Worm (Caenorhabditis elegans) whole organism, young adult: ENCODE results near the gene eelo-1.

Experiments used
- B0261.1 ChIP-seq: sonication (generic microtip); optimal IDR thresholded peaks from 2 replicates; lab custom pipeline; 2016; ENCODE audit warnings: mild to moderate bottlenecking, missing genetic modification characterization, moderate library complexity, missing compliant biosample characterization
- B0336.3 ChIP-seq: fragments of 200-800 bp; sonication (Bioruptor generic); IDR thresholded peaks from 2 replicates; pipeline ENCODE4 v1.3.6; 2022; ENCODE audit warnings: missing genetic modification characterization, missing compliant biosample characterization
- F10E7.11 ChIP-seq: sonication (generic microtip); optimal IDR thresholded peaks from 2 replicates; lab custom pipeline; 2017; ENCODE audit warnings: mild to moderate bottlenecking, missing genetic modification characterization, moderate library complexity, missing compliant biosample characterization
- F22D6.2 ChIP-seq: sonication (generic microtip); optimal IDR thresholded peaks from 2 replicates; lab custom pipeline; 2016; ENCODE audit warnings: mild to moderate bottlenecking, missing genetic modification characterization, missing compliant biosample characterization
- F39B2.1 ChIP-seq: fragments of 200-800 bp; sonication (Bioruptor generic); IDR thresholded peaks from 2 replicates; pipeline ENCODE4 v1.3.6; 2022; ENCODE audit warnings: missing genetic modification reagents, missing genetic modification characterization, missing compliant biosample characterization
- Y95B8A.8 ChIP-seq: fragments of 200-800 bp; sonication (Bioruptor generic); IDR thresholded peaks from 2 replicates; pipeline ENCODE4 v1.3.6; 2022; ENCODE audit warnings: missing genetic modification reagents, missing genetic modification characterization, missing compliant biosample characterization
- atf-7 ChIP-seq: sonication (generic microtip); optimal IDR thresholded peaks from 2 replicates; lab custom pipeline; 2017; ENCODE audit warnings: mild to moderate bottlenecking, missing genetic modification characterization, missing compliant biosample characterization
- ceh-100 ChIP-seq: fragments of 200-800 bp; sonication (Bioruptor generic); IDR thresholded peaks from 2 replicates; pipeline ENCODE4 v1.3.6; 2022; ENCODE audit warnings: missing genetic modification reagents, missing genetic modification characterization, missing compliant biosample characterization
- ceh-40 ChIP-seq: fragments of 200-800 bp; sonication (Bioruptor generic); IDR thresholded peaks from 2 replicates; pipeline ENCODE4 v1.3.6; 2022; ENCODE audit warnings: missing genetic modification characterization, missing compliant biosample characterization
- chd-7 ChIP-seq: sonication (generic microtip); optimal IDR thresholded peaks from 2 replicates; lab custom pipeline; 2016; ENCODE audit warnings: mild to moderate bottlenecking, missing genetic modification characterization, moderate library complexity, missing compliant biosample characterization
- dox-1 ChIP-seq: fragments of 200-800 bp; sonication (Bioruptor generic); IDR thresholded peaks from 2 replicates; pipeline ENCODE4 v1.3.6; 2022; ENCODE audit warnings: missing genetic modification reagents, missing genetic modification characterization, missing compliant biosample characterization
- egl-18 ChIP-seq: fragments of 200-800 bp; sonication (Bioruptor generic); IDR thresholded peaks from 2 replicates; pipeline ENCODE4 v1.3.6; 2022; ENCODE audit warnings: missing genetic modification reagents, missing genetic modification characterization, missing compliant biosample characterization
- ekl-4 ChIP-seq: fragments of 200-800 bp; sonication (Bioruptor generic); IDR thresholded peaks from 2 replicates; pipeline ENCODE4 v1.3.6; 2022; ENCODE audit warnings: missing genetic modification reagents, missing genetic modification characterization, missing compliant biosample characterization
- fkh-3 ChIP-seq: sonication (generic microtip); optimal IDR thresholded peaks from 2 replicates; lab custom pipeline; 2016; ENCODE audit warnings: mild to moderate bottlenecking, missing genetic modification characterization, missing compliant biosample characterization
- gei-17 ChIP-seq: fragments of 200-800 bp; sonication (Bioruptor generic); optimal IDR thresholded peaks from 2 replicates; lab custom pipeline; 2018; ENCODE audit warnings: mild to moderate bottlenecking, missing genetic modification characterization, missing compliant biosample characterization
- him-1 ChIP-seq: sonication (generic microtip); optimal IDR thresholded peaks from 2 replicates; lab custom pipeline; 2016; ENCODE audit warnings: missing genotype, missing genetic modification reagents, missing genetic modification characterization, missing compliant biosample characterization
- hlh-26 ChIP-seq: fragments of 200-800 bp; sonication (Bioruptor generic); conservative IDR thresholded peaks from 2 replicates; pipeline ENCODE4 v1.3.6; 2022; ENCODE audit warnings: missing genetic modification reagents, missing genetic modification characterization, missing compliant biosample characterization
- hmg-20 ChIP-seq: fragments of 200-800 bp; sonication (Bioruptor generic); IDR thresholded peaks from 2 replicates; pipeline ENCODE4 v1.3.6; 2022; ENCODE audit warnings: missing genetic modification reagents, missing genetic modification characterization, missing compliant biosample characterization
- hrde-1 ChIP-seq: sonication (generic microtip); optimal IDR thresholded peaks from 2 replicates; lab custom pipeline; 2016; ENCODE audit warnings: missing genetic modification characterization, mild to moderate bottlenecking, missing compliant biosample characterization, moderate library complexity, missing genotype, missing genetic modification reagents, borderline replicate concordance
- hsf-1 ChIP-seq: fragments of 200-800 bp; sonication (Bioruptor generic); IDR thresholded peaks from 2 replicates; pipeline ENCODE4 v1.3.6; 2022; ENCODE audit warnings: missing genetic modification reagents, missing genetic modification characterization, missing compliant biosample characterization
- lag-1 ChIP-seq: fragments of 200-800 bp; sonication (Bioruptor generic); IDR thresholded peaks from 2 replicates; pipeline ENCODE4 v1.3.6; 2022; ENCODE audit warnings: missing genetic modification reagents, missing genetic modification characterization, missing compliant biosample characterization
- let-526 ChIP-seq: fragments of 200-800 bp; sonication (Bioruptor generic); IDR thresholded peaks from 2 replicates; pipeline ENCODE4 v1.3.6; 2022; ENCODE audit warnings: missing genetic modification reagents, missing genetic modification characterization, missing compliant biosample characterization
- lin-26 ChIP-seq: fragments of 200-800 bp; sonication (Bioruptor generic); IDR thresholded peaks from 2 replicates; pipeline ENCODE4 v1.3.6; 2022; ENCODE audit warnings: missing genetic modification reagents, missing genetic modification characterization, missing compliant biosample characterization
- lin-35 ChIP-seq, 3 experiments: fragments of 150-350 bp in 2 of 3; sonication (generic microtip) in 1 of 3; optimal IDR thresholded peaks; 2 replicates each; lab custom pipeline; 2014 to 2018; ENCODE audit warnings: missing biosample characterization in 3 of 3, missing genetic modification characterization in 3 of 3, missing genetic modification reagents in 3 of 3
- lin-40 ChIP-seq: sonication (generic microtip); optimal IDR thresholded peaks from 2 replicates; lab custom pipeline; 2016; ENCODE audit warnings: missing genetic modification characterization, mild to moderate bottlenecking, missing compliant biosample characterization, missing genotype, missing genetic modification reagents
- lin-54 ChIP-seq: fragments of 200-800 bp; sonication (Bioruptor generic); optimal IDR thresholded peaks from 2 replicates; lab custom pipeline; 2018; ENCODE audit warnings: mild to moderate bottlenecking, missing genetic modification characterization, missing compliant biosample characterization
- lir-1 ChIP-seq: fragments of 200-800 bp; sonication (Bioruptor generic); conservative IDR thresholded peaks from 2 replicates; pipeline ENCODE4 v1.3.6; 2022; ENCODE audit warnings: missing genetic modification reagents, missing genetic modification characterization, missing compliant biosample characterization
- madf-8 ChIP-seq: fragments of 200-800 bp; sonication (Bioruptor generic); conservative IDR thresholded peaks from 2 replicates; pipeline ENCODE4 v1.3.6; 2022; ENCODE audit warnings: missing genetic modification reagents, missing genetic modification characterization, missing compliant biosample characterization
- mcd-1 ChIP-seq: fragments of 200-800 bp; sonication (Bioruptor generic); IDR thresholded peaks from 2 replicates; pipeline ENCODE4 v1.3.6; 2022; ENCODE audit warnings: missing genetic modification reagents, missing genetic modification characterization, missing compliant biosample characterization
- mxl-1 ChIP-seq: sonication (generic microtip); optimal IDR thresholded peaks from 2 replicates; lab custom pipeline; 2016; ENCODE audit warnings: missing genetic modification characterization, missing compliant biosample characterization
- nfya-1 ChIP-seq: sonication (generic microtip); optimal IDR thresholded peaks from 2 replicates; lab custom pipeline; 2017; ENCODE audit warnings: antibody characterized with exemption, missing compliant biosample characterization, missing genetic modification characterization, borderline replicate concordance; ENCODE audit not compliant: insufficient read depth
- nhr-120 ChIP-seq: fragments of 200-800 bp; sonication (Bioruptor generic); IDR thresholded peaks from 2 replicates; pipeline ENCODE4 v1.3.6; 2022; ENCODE audit warnings: missing genetic modification characterization, missing compliant biosample characterization
- nhr-179 ChIP-seq: sonication (generic microtip); optimal IDR thresholded peaks from 2 replicates; lab custom pipeline; 2016; ENCODE audit warnings: mild to moderate bottlenecking, missing genetic modification characterization, missing compliant biosample characterization
- nhr-27 ChIP-seq: fragments of 200-800 bp; sonication (Bioruptor generic); optimal IDR thresholded peaks from 2 replicates; lab custom pipeline; 2018; ENCODE audit warnings: mild to moderate bottlenecking, missing genetic modification characterization, moderate library complexity, missing compliant biosample characterization
- nhr-90 ChIP-seq: sonication (generic microtip); optimal IDR thresholded peaks from 2 replicates; lab custom pipeline; 2016; ENCODE audit warnings: missing genotype, mild to moderate bottlenecking, missing genetic modification characterization, missing compliant biosample characterization
- snpc-1.3 ChIP-seq: sonication (generic microtip); optimal IDR thresholded peaks from 2 replicates; lab custom pipeline; 2017; ENCODE audit warnings: missing genetic modification characterization, mild to moderate bottlenecking, missing compliant biosample characterization, antibody characterized with exemption, moderate library complexity, missing genotype, missing genetic modification reagents; ENCODE audit not compliant: insufficient read depth
- tbp1 ChIP-seq: fragments of 200-800 bp; sonication (Bioruptor generic); optimal IDR thresholded peaks from 2 replicates; lab custom pipeline; 2018; ENCODE audit warnings: mild to moderate bottlenecking, missing genetic modification characterization, missing compliant biosample characterization
- tbx-9 ChIP-seq: sonication (generic microtip); optimal IDR thresholded peaks from 2 replicates; lab custom pipeline; 2016; ENCODE audit warnings: borderline replicate concordance, missing genetic modification characterization, inconsistent platforms, missing compliant biosample characterization
- tlf-1 ChIP-seq: fragments of 200-800 bp; sonication (Bioruptor generic); optimal IDR thresholded peaks from 2 replicates; lab custom pipeline; 2018; ENCODE audit warnings: mild to moderate bottlenecking, missing genetic modification characterization, missing compliant biosample characterization
- xnd-1 ChIP-seq: sonication (generic microtip); optimal IDR thresholded peaks from 2 replicates; lab custom pipeline; 2016; ENCODE audit warnings: missing genotype, missing genetic modification reagents, missing genetic modification characterization, missing compliant biosample characterization
- zim-3 ChIP-seq: sonication (generic microtip); optimal IDR thresholded peaks from 2 replicates; lab custom pipeline; 2017; ENCODE audit warnings: mild to moderate bottlenecking, missing genetic modification characterization, moderate library complexity, missing compliant biosample characterization
- ztf-22 ChIP-seq: fragments of 200-800 bp; sonication (Bioruptor generic); optimal IDR thresholded peaks from 2 replicates; lab custom pipeline; 2018; ENCODE audit warnings: mild to moderate bottlenecking, missing genetic modification characterization, moderate library complexity, missing compliant biosample characterization
- ztf-25 ChIP-seq: fragments of 200-800 bp; sonication (Bioruptor generic); IDR thresholded peaks from 2 replicates; pipeline ENCODE4 v1.3.6; 2022; ENCODE audit warnings: missing genetic modification reagents, missing genetic modification characterization, missing compliant biosample characterization
- ztf-26 ChIP-seq: sonication (generic microtip); optimal IDR thresholded peaks from 2 replicates; lab custom pipeline; 2017; ENCODE audit warnings: missing genetic modification characterization, missing compliant biosample characterization
- ztf-28 ChIP-seq: fragments of 200-800 bp; sonication (Bioruptor generic); IDR thresholded peaks from 2 replicates; pipeline ENCODE4 v1.3.6; 2022; ENCODE audit warnings: missing genetic modification reagents, missing genetic modification characterization, missing compliant biosample characterization
- ztf-3 ChIP-seq: fragments of 200-800 bp; sonication (Bioruptor generic); optimal IDR thresholded peaks from 2 replicates; lab custom pipeline; 2018; ENCODE audit warnings: mild to moderate bottlenecking, missing genetic modification characterization, missing compliant biosample characterization
- ztf-6 ChIP-seq: fragments of 200-800 bp; sonication (Bioruptor generic); IDR thresholded peaks from 2 replicates; pipeline ENCODE4 v1.3.6; 2022; ENCODE audit warnings: missing genetic modification reagents, missing genetic modification characterization, missing compliant biosample characterization

eelo-1 gene

DNA sequence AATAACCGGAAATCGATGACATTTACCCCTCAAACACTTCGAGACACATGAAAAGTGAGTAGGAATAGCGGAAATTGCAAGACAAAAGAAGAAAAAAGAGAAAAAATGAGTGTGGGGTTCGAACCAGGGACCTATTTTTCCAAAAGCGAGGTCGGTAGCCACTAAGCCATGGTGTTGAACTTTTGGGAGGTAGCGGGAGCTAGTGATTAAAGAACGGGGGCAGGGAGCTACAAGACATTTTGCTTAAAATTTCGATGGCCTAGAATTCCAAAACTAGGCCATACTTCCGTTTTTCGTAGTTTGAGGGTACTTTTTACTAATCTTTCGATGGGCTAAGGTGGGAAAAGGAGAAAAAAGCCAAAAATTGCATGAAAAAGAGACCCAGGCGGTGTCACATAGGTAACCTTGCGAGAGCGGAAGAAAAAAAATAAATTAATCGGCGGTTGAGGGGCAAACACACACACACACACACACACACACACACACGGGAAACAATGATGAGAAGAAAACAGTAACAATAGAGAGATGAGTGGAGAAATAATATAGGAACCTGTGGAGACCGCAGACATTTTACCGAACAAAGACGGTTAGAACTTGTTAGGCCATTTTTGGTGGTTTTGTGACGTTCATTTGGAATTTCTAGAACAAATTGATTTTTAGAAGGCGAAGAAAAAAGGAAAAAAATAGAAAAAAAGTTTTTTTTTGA, 43.3 kb upstream of the eelo-1 start (continued):
- TF ChIP-seq nhr-90 (peak; percentile 73), B0261.1 (peak; percentile 88), xnd-1 (tag; lab: Kevin White, UChicago) (no peak), ztf-3 (peak; percentile 21), ceh-100 (no peak), dox-1 (GFP tag; lab: Robert Waterston, UW) (peak; percentile 63; the same call in 1 of the 2 replicates), B0336.3 (peak; percentile 32; the same call in 1 of the 2 replicates), nfya-1 (no peak), hmg-20 (no peak), tbp1 (GFP tag; lab: Kevin White, UChicago) (peak; percentile 93), nhr-120 (GFP tag; lab: Robert Waterston, UW) (0 out of 2 replicates have a peak, but pooled peaks have one; percentile 73), hlh-26 (no peak), ceh-40 (GFP tag; lab: Robert Waterston, UW) (0 out of 2 replicates have a peak, but pooled peaks have one; percentile 37), nhr-27 (no peak), tbx-9 (tag; lab: Kevin White, UChicago) (peak; percentile 30), lin-26 (peak; percentile 85; the same call in 1 of the 2 replicates), ztf-26 (tag; lab: Kevin White, UChicago) (no peak), ztf-22 (GFP tag; lab: Kevin White, UChicago) (no peak), egl-18 (GFP tag; lab: Robert Waterston, UW) (no peak), hsf-1 (no peak), let-526 (peak; percentile 43; the same call in 1 of the 2 replicates), madf-8 (no peak), fkh-3 (tag; lab: Kevin White, UChicago) (peak; percentile 52), lag-1 (no peak), chd-7 (tag; lab: Kevin White, UChicago) (peak; percentile 62), nhr-179 (no peak), snpc-1.3 (tag; lab: Kevin White, UChicago) (peak; percentile 78), ztf-28 (GFP tag; lab: Robert Waterston, UW) (peak; percentile 78; the same call in 1 of the 2 replicates), atf-7 (tag; lab: Kevin White, UChicago) (peak; percentile 72), F10E7.11 (tag; lab: Kevin White, UChicago) (no peak), mxl-1 (peak; percentile 68), F22D6.2 (no peak), him-1 (tag; lab: Kevin White, UChicago) (peak; percentile 20), lir-1 (GFP tag; lab: Robert Waterston, UW) (peak; percentile 52; the same call in 1 of the 2 replicates)

DNA sequence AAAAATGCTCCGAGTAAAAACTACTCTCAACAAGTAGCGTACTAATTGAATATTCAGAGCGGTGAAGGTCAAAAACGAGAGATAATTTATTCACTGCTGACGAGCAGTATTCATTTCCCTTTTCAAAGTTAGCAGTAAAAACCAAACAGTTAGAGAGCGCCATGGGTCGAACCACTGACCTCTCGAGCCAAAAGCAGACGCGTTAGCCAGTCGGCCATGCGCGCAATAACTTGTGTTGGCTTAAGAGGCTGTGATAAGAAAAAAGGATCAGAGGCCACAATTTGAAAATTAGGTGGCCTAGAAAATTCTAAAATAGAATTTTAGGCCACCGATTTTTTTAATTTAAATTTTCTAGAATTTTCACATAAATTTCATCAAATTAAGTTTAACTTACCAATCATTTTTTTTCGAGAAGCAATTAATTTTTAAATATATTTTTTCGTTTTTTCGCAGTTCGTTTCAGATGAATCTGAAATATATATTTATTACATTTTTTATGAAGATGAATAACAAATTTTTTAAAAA, 42.4 kb upstream of the eelo-1 start, which contains the start of gene sms-3:
sms-3 (minus strand) TSS at position 475 of the 525 bp plus-strand sequence.
- no peak for TF ChIP-seq madf-8
- no peak for TF ChIP-seq egl-18 (GFP tag; lab: Robert Waterston, UW)
- peak; percentile 42; the same call in 1 of the 2 replicates for TF ChIP-seq mcd-1
- TF ChIP-seq hmg-20, result no peak
- TF ChIP-seq ekl-4 (GFP tag; lab: Robert Waterston, UW), result no peak
- peak; percentile 77; the same call in 1 of the 2 replicates for TF ChIP-seq ztf-25
- TF ChIP-seq ztf-6 (GFP tag; lab: Robert Waterston, UW), result no peak
- TF ChIP-seq Y95B8A.8 (GFP tag; lab: Robert Waterston, UW), result no peak
- no peak for TF ChIP-seq lin-40 (tag; lab: Kevin White, UChicago)
- TF ChIP-seq ztf-26 (tag; lab: Kevin White, UChicago), result peak; percentile 33
- peak; percentile 64 for TF ChIP-seq snpc-1.3 (tag; lab: Kevin White, UChicago)
- no peak for TF ChIP-seq gei-17 (GFP tag; lab: Kevin White, UChicago)
- no peak for TF ChIP-seq lag-1
- TF ChIP-seq hrde-1, result peak; percentile 59
- TF ChIP-seq zim-3, result peak; percentile 13
- peak; percentile 51 for TF ChIP-seq lin-54 (GFP tag; lab: Kevin White, UChicago)
- no peak for TF ChIP-seq F39B2.1
- peak in 1 of 3 experiments; percentile 29 for TF ChIP-seq lin-35 (GFP tag; optimal IDR thresholded peaks at IDR 0.05; lab: Kevin White, UChicago)
- no peak for TF ChIP-seq atf-7 (tag; lab: Kevin White, UChicago)
- TF ChIP-seq tlf-1 (GFP tag; lab: Kevin White, UChicago), result no peak
